Fruit fly (Drosophila melanogaster) Kc167 (cell line): ENCODE measurements around the gene MED19.

Experiments used
- Myc ChIP-seq: fragments of >200 bp; optimal IDR thresholded peaks from 2 replicates; lab custom pipeline; 2017; ENCODE audit warnings: missing external identifiers
- Sin3A ChIP-seq: fragments of >200 bp; optimal IDR thresholded peaks from 2 replicates; lab custom pipeline; 2018; ENCODE audit warnings: missing external identifiers
- h ChIP-seq: fragments of >200 bp; optimal IDR thresholded peaks from 3 replicates; lab custom pipeline; 2018; ENCODE audit warnings: missing external identifiers
- insv ChIP-seq: fragments of >200 bp; optimal IDR thresholded peaks from 3 replicates; lab custom pipeline; 2018; ENCODE audit warnings: missing external identifiers
- psq ChIP-seq: fragments of >200 bp; optimal IDR thresholded peaks from 2 replicates; lab custom pipeline; 2017; ENCODE audit warnings: missing external identifiers
- ttk ChIP-seq: sonication (Bioruptor generic); optimal IDR thresholded peaks from 2 replicates; lab custom pipeline; 2017; ENCODE audit warnings: missing external identifiers

DNA sequence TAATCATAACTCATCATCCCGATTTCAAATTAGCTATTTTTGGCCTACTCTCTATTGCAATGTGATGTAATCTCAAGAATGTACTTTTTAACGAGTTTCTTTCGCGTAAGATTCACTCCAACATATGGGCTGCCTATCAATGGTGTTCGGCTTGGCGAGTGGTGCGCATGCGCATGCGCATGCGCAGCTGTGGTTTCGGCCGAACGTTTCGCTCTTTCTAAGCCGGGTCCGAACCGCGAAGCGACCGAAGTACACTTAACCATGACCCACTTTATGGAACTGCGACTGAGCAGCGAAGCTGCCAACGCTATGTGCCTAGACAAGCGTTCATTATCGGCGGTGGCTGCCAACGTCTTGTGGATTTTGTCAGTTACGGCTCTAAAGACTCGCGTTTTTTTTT lies 47.4 kb upstream of the MED19 start:
- TF ChIP-seq h (lab: Kevin White, UChicago) (no peak), psq (no peak), insv (lab: Kevin White, UChicago) (no peak), ttk (no peak), Sin3A (lab: Kevin White, UChicago) (no peak), Myc (no peak)
